Fruit fly (Drosophila melanogaster) whole organism, embryonic: ENCODE data around the gene CG31075.

Experiments used
- Adf1 ChIP-seq: fragments of 200-800 bp; sonication (Bioruptor generic); IDR thresholded peaks from 2 replicates; pipeline ENCODE4 v1.3.6; 2022; ENCODE audit warnings: missing biosample characterization, missing genetic modification characterization
- B-H1 ChIP-seq: fragments of 200-800 bp; sonication (Bioruptor generic); IDR thresholded peaks from 3 replicates; pipeline ENCODE4 v1.3.6; 2022; ENCODE audit warnings: missing biosample characterization, missing genetic modification characterization
- B-H2 ChIP-seq: fragments of 200-800 bp; sonication (Bioruptor generic); optimal IDR thresholded peaks from 2 replicates; lab custom pipeline; 2018; ENCODE audit warnings: missing biosample characterization, mild to moderate bottlenecking, missing genetic modification characterization
- Bdp1 ChIP-seq: fragments of 200-800 bp; sonication (Bioruptor generic); optimal IDR thresholded peaks from 3 replicates; lab custom pipeline; 2016; ENCODE audit warnings: missing biosample characterization, missing genetic modification characterization
- CG10565 ChIP-seq: fragments of 200-800 bp; sonication (Bioruptor generic); optimal IDR thresholded peaks from 3 replicates; lab custom pipeline; 2016; ENCODE audit warnings: missing biosample characterization, mild to moderate bottlenecking, missing genetic modification characterization
- CG12236 ChIP-seq: fragments of 200-800 bp; sonication (Bioruptor generic); optimal IDR thresholded peaks from 2 replicates; lab custom pipeline; 2016; ENCODE audit warnings: missing biosample characterization, missing genetic modification characterization
- CG13775 ChIP-seq: fragments of 200-800 bp; sonication (Bioruptor generic); optimal IDR thresholded peaks from 3 replicates; lab custom pipeline; 2017; ENCODE audit warnings: missing biosample characterization, mild to moderate bottlenecking, missing genetic modification characterization
- CG14860 ChIP-seq: fragments of 200-800 bp; sonication (Bioruptor generic); IDR thresholded peaks from 3 replicates; pipeline ENCODE4 v1.3.6; 2022; ENCODE audit warnings: missing biosample characterization, missing genetic modification characterization; ENCODE audit not compliant: partially characterized antibody
- CG15073 ChIP-seq: fragments of 200-800 bp; sonication (Bioruptor generic); optimal IDR thresholded peaks from 2 replicates; lab custom pipeline; 2016; ENCODE audit warnings: missing biosample characterization, missing genetic modification characterization
- CG2129 ChIP-seq: fragments of 200-800 bp; sonication (Bioruptor generic); IDR thresholded peaks from 2 replicates; pipeline ENCODE4 v1.3.6; 2022; ENCODE audit warnings: missing biosample characterization, missing genetic modification characterization; ENCODE audit not compliant: partially characterized antibody
- CG3163 ChIP-seq: fragments of 200-800 bp; sonication (Bioruptor generic); optimal IDR thresholded peaks from 3 replicates; lab custom pipeline; 2016; ENCODE audit warnings: missing biosample characterization, missing genetic modification characterization
- CG33213 ChIP-seq: fragments of 200-800 bp; sonication (Bioruptor generic); optimal IDR thresholded peaks from 3 replicates; lab custom pipeline; 2016; ENCODE audit warnings: missing biosample characterization, missing genetic modification characterization
- CG33557 ChIP-seq: fragments of 200-800 bp; sonication (Bioruptor generic); optimal IDR thresholded peaks from 2 replicates; lab custom pipeline; 2019; ENCODE audit warnings: missing biosample characterization, mild to moderate bottlenecking, missing genetic modification characterization, moderate library complexity
- CG34376 ChIP-seq: fragments of 200-800 bp; sonication (Bioruptor generic); optimal IDR thresholded peaks from 2 replicates; lab custom pipeline; 2018; ENCODE audit warnings: missing biosample characterization, mild to moderate bottlenecking, missing genetic modification characterization
- CG4328 ChIP-seq: fragments of 200-800 bp; sonication (Bioruptor generic); optimal IDR thresholded peaks from 3 replicates; lab custom pipeline; 2017; ENCODE audit warnings: missing biosample characterization, missing genetic modification reagents, missing genetic modification characterization
- CG4360 ChIP-seq: fragments of 200-800 bp; sonication (Bioruptor generic); IDR thresholded peaks from 2 replicates; pipeline ENCODE4 v1.3.6; 2022; ENCODE audit warnings: missing biosample characterization, missing genetic modification characterization
- CG6689 ChIP-seq: fragments of 200-800 bp; sonication (Bioruptor generic); IDR thresholded peaks from 2 replicates; pipeline ENCODE4 v1.3.6; 2022; ENCODE audit warnings: missing biosample characterization, missing genetic modification characterization
- CG7372 ChIP-seq: fragments of 200-800 bp; sonication (Bioruptor generic); IDR thresholded peaks from 2 replicates; pipeline ENCODE4 v1.3.6; 2022; ENCODE audit warnings: missing biosample characterization, missing genetic modification characterization
- Chrac-16 ChIP-seq: fragments of 200-800 bp; sonication (Bioruptor generic); optimal IDR thresholded peaks from 3 replicates; lab custom pipeline; 2016; ENCODE audit warnings: missing biosample characterization, missing genetic modification characterization
- CkIIα-i1 ChIP-seq: fragments of 200-800 bp; sonication (Bioruptor generic); IDR thresholded peaks from 2 replicates; pipeline ENCODE4 v1.3.6; 2022; ENCODE audit warnings: missing biosample characterization, missing genetic modification characterization
- D19B ChIP-seq: fragments of 200-800 bp; sonication (Bioruptor generic); optimal IDR thresholded peaks from 2 replicates; lab custom pipeline; 2017; ENCODE audit warnings: missing biosample characterization, mild to moderate bottlenecking, missing genetic modification characterization
- Dad ChIP-seq: fragments of 200-800 bp; sonication (Bioruptor generic); optimal IDR thresholded peaks from 3 replicates; lab custom pipeline; 2016; ENCODE audit warnings: missing biosample characterization, missing genetic modification characterization
- Dp ChIP-seq: fragments of 200-800 bp; sonication (Bioruptor generic); optimal IDR thresholded peaks from 2 replicates; lab custom pipeline; 2018; ENCODE audit warnings: missing biosample characterization, mild to moderate bottlenecking, missing genetic modification characterization, moderate library complexity
- Ets97D ChIP-seq: fragments of 200-800 bp; sonication (Bioruptor generic); optimal IDR thresholded peaks from 3 replicates; lab custom pipeline; 2016; ENCODE audit warnings: missing biosample characterization, missing genetic modification characterization
- GATAe ChIP-seq: fragments of 200-800 bp; sonication (Bioruptor generic); conservative IDR thresholded peaks from 2 replicates; pipeline ENCODE4 v1.3.6; 2022; ENCODE audit warnings: missing biosample characterization, missing genetic modification characterization
- MBD-R2 ChIP-seq: fragments of 200-800 bp; sonication (Bioruptor generic); IDR thresholded peaks from 2 replicates; pipeline ENCODE4 v1.3.6; 2022; ENCODE audit warnings: missing biosample characterization, missing genetic modification characterization
- Oli ChIP-seq: fragments of 200-800 bp; sonication (Bioruptor generic); optimal IDR thresholded peaks from 2 replicates; lab custom pipeline; 2018; ENCODE audit warnings: missing biosample characterization, mild to moderate bottlenecking, missing genetic modification characterization, moderate library complexity
- ac ChIP-seq: fragments of 200-800 bp; sonication (Bioruptor generic); optimal IDR thresholded peaks from 3 replicates; lab custom pipeline; 2017; ENCODE audit warnings: missing biosample characterization, mild to moderate bottlenecking, missing genetic modification characterization
- ato ChIP-seq: fragments of 200-800 bp; sonication (Bioruptor generic); IDR thresholded peaks from 2 replicates; pipeline ENCODE4 v1.3.6; 2022; ENCODE audit warnings: missing biosample characterization, missing genetic modification characterization; ENCODE audit not compliant: partially characterized antibody
- bab2 ChIP-seq: fragments of 200-800 bp; sonication (Bioruptor generic); optimal IDR thresholded peaks from 2 replicates; lab custom pipeline; 2016; ENCODE audit warnings: missing biosample characterization, missing genetic modification characterization
- br ChIP-seq: fragments of >200 bp; optimal IDR thresholded peaks from 2 replicates; lab custom pipeline; 2017
- bsh ChIP-seq, 2 experiments: fragments of 200-800 bp; sonication (Bioruptor generic); optimal IDR thresholded peaks; 2 replicates each; lab custom pipeline; 2017 to 2018; ENCODE audit warnings: mild to moderate bottlenecking in 2 of 2, missing biosample characterization in 2 of 2, missing genetic modification characterization in 2 of 2, moderate library complexity in 1 of 2
- cas ChIP-seq: fragments of 200-800 bp; sonication (Bioruptor generic); IDR thresholded peaks from 2 replicates; pipeline ENCODE4 v1.3.6; 2022; ENCODE audit warnings: missing biosample characterization, missing genetic modification characterization
- dan ChIP-seq: fragments of 200-800 bp; sonication (Bioruptor generic); IDR thresholded peaks from 2 replicates; pipeline ENCODE4 v1.3.6; 2022; ENCODE audit warnings: missing biosample characterization, missing genetic modification characterization
- dmrt99B ChIP-seq: fragments of 200-800 bp; sonication (Bioruptor generic); optimal IDR thresholded peaks from 2 replicates; lab custom pipeline; 2018; ENCODE audit warnings: missing biosample characterization, mild to moderate bottlenecking, missing genetic modification characterization, moderate library complexity
- exex ChIP-seq: fragments of 200-800 bp; sonication (Bioruptor generic); optimal IDR thresholded peaks from 4 replicates; lab custom pipeline; 2018; ENCODE audit warnings: missing biosample characterization, mild to moderate bottlenecking, missing genetic modification characterization, moderate library complexity
- gce ChIP-seq: fragments of 200-800 bp; sonication (Bioruptor generic); IDR thresholded peaks from 3 replicates; pipeline ENCODE4 v1.3.6; 2022; ENCODE audit warnings: missing biosample characterization, missing genetic modification characterization
- grn ChIP-seq: fragments of 200-800 bp; sonication (Bioruptor generic); optimal IDR thresholded peaks from 3 replicates; lab custom pipeline; 2017; ENCODE audit warnings: missing biosample characterization, missing genetic modification characterization
- hth ChIP-seq: fragments of >200 bp; optimal IDR thresholded peaks from 2 replicates; lab custom pipeline; 2017; ENCODE audit warnings: inconsistent platforms
- jing ChIP-seq: fragments of 200-800 bp; sonication (Bioruptor generic); optimal IDR thresholded peaks from 2 replicates; lab custom pipeline; 2018; ENCODE audit warnings: missing biosample characterization, mild to moderate bottlenecking, missing genetic modification characterization
- lmd ChIP-seq: fragments of 200-800 bp; sonication (Bioruptor generic); IDR thresholded peaks from 2 replicates; pipeline ENCODE4 v1.3.6; 2022; ENCODE audit warnings: missing biosample characterization, missing genetic modification characterization
- luna ChIP-seq: fragments of 200-800 bp; sonication (Bioruptor generic); optimal IDR thresholded peaks from 2 replicates; lab custom pipeline; 2016; ENCODE audit warnings: missing biosample characterization, missing genetic modification characterization
- mld ChIP-seq: fragments of 200-800 bp; sonication (Bioruptor generic); IDR thresholded peaks from 3 replicates; pipeline ENCODE4 v1.3.6; 2022; ENCODE audit warnings: missing biosample characterization, missing genetic modification characterization; ENCODE audit not compliant: partially characterized antibody
- nerfin-2 ChIP-seq: fragments of 200-800 bp; sonication (Bioruptor generic); IDR thresholded peaks from 2 replicates; pipeline ENCODE4 v1.3.6; 2022; ENCODE audit warnings: missing biosample characterization, missing genetic modification characterization; ENCODE audit not compliant: partially characterized antibody
- phol ChIP-seq: fragments of 200-800 bp; sonication (Bioruptor generic); optimal IDR thresholded peaks from 3 replicates; lab custom pipeline; 2018; ENCODE audit warnings: missing biosample characterization, mild to moderate bottlenecking, missing genetic modification characterization, moderate library complexity
- sima ChIP-seq: fragments of 200-800 bp; sonication (Bioruptor generic); optimal IDR thresholded peaks from 2 replicates; lab custom pipeline; 2016; ENCODE audit warnings: missing biosample characterization, missing genetic modification characterization
- ssp ChIP-seq: fragments of 200-800 bp; sonication (Bioruptor generic); IDR thresholded peaks from 2 replicates; pipeline ENCODE4 v1.3.6; 2022; ENCODE audit warnings: missing biosample characterization, missing genetic modification characterization
- stwl ChIP-seq: fragments of 200-800 bp; sonication (Bioruptor generic); optimal IDR thresholded peaks from 3 replicates; lab custom pipeline; 2018; ENCODE audit warnings: missing biosample characterization, mild to moderate bottlenecking, missing genetic modification characterization, moderate library complexity
- ttk ChIP-seq: fragments of 200-800 bp; sonication (Bioruptor generic); IDR thresholded peaks from 2 replicates; pipeline ENCODE4 v2.1.2; 2022; ENCODE audit warnings: missing biosample characterization, missing genetic modification characterization
- wek ChIP-seq: fragments of 200-800 bp; sonication (Bioruptor generic); optimal IDR thresholded peaks from 3 replicates; lab custom pipeline; 2018; ENCODE audit warnings: missing biosample characterization, mild to moderate bottlenecking, missing genetic modification characterization, moderate library complexity
- zf30C ChIP-seq: fragments of 200-800 bp; sonication (Bioruptor generic); optimal IDR thresholded peaks from 3 replicates; lab custom pipeline; 2018; ENCODE audit warnings: missing biosample characterization, mild to moderate bottlenecking, missing genetic modification characterization

Gene CG31075

dm6 chr3R:26988412-26988981 is at the start of gene CG31075 (continued):
- TF ChIP-seq hth (lab: Kevin White, UChicago) (no peak), br (no peak), lmd (GFP tag; lab: Robert Waterston, UW) (peak; percentile 26; the same call in 1 of the 2 replicates), ato (GFP tag; lab: Robert Waterston, UW) (no peak), CG15073 (no peak), stwl (tag; lab: Kevin White, UChicago) (no peak), CG4360 (no peak), Dp (GFP tag; lab: Kevin White, UChicago) (no peak), bab2 (GFP tag; lab: Kevin White, UChicago) (no peak), cas (GFP tag; lab: Robert Waterston, UW) (no peak), CG33213 (GFP tag; lab: Kevin White, UChicago) (no peak), GATAe (GFP tag; lab: Robert Waterston, UW) (peak; percentile 17; the same call in 1 of the 2 replicates), wek (GFP tag; lab: Kevin White, UChicago) (no peak), sima (GFP tag; lab: Kevin White, UChicago) (no peak), dmrt99B (peak; percentile 53), MBD-R2 (GFP tag; lab: Robert Waterston, UW) (peak; percentile 74; the same call in 1 of the 2 replicates), CG14860 (GFP tag; lab: Robert Waterston, UW) (no peak), Dad (GFP tag; lab: Kevin White, UChicago) (no peak), luna (no peak), CG4328 (GFP tag; lab: Kevin White, UChicago) (no peak), CG13775 (GFP tag; lab: Kevin White, UChicago) (no peak), D19B (GFP tag; lab: Kevin White, UChicago) (no peak), bsh (GFP tag; optimal IDR thresholded peaks at IDR 0.05; lab: Kevin White, UChicago) (peak in 1 of 2 experiments; percentile 21), dan (GFP tag; lab: Robert Waterston, UW) (no peak), exex (tag; lab: Kevin White, UChicago) (peak; percentile 36), jing (no peak), phol (tag; lab: Kevin White, UChicago) (peak; percentile 51), CG7372 (GFP tag; lab: Robert Waterston, UW) (0 out of 2 replicates have a peak, but pooled peaks have one; percentile 35), Bdp1 (GFP tag; lab: Kevin White, UChicago) (no peak), CG2129 (GFP tag; lab: Robert Waterston, UW) (no peak), Ets97D (GFP tag; lab: Kevin White, UChicago) (peak; percentile 26), Chrac-16 (GFP tag; lab: Kevin White, UChicago) (no peak), ttk (GFP tag; lab: Robert Waterston, UW) (peak; percentile 36; the same call in 1 of the 2 replicates), CG3163 (GFP tag; lab: Kevin White, UChicago) (no peak), Oli (tag; lab: Kevin White, UChicago) (no peak), CG12236 (GFP tag; lab: Kevin White, UChicago) (no peak), CG34376 (GFP tag; lab: Kevin White, UChicago) (no peak), grn (GFP tag; lab: Kevin White, UChicago) (no peak), CG6689 (GFP tag; lab: Robert Waterston, UW) (peak; percentile 30; the same call in 1 of the 2 replicates), CG33557 (GFP tag; lab: Kevin White, UChicago) (no peak), zf30C (GFP tag; lab: Kevin White, UChicago) (no peak), gce (GFP tag; lab: Robert Waterston, UW) (no peak), CkIIα-i1 (GFP tag; lab: Robert Waterston, UW) (0 out of 2 replicates have a peak, but pooled peaks have one; percentile 4), mld (no peak), Adf1 (GFP tag; lab: Robert Waterston, UW) (peak; percentile 42), B-H2 (GFP tag; lab: Kevin White, UChicago) (peak; percentile 37), ac (GFP tag; lab: Kevin White, UChicago) (no peak), B-H1 (peak; percentile 28; the same call in 1 of the 3 replicates), ssp (GFP tag; lab: Robert Waterston, UW) (no peak), nerfin-2 (GFP tag; lab: Robert Waterston, UW) (no peak), CG10565 (GFP tag; lab: Kevin White, UChicago) (no peak)
